Fruit fly (Drosophila melanogaster) whole organism, pupa: ENCODE measurements around the gene nullo.

Source experiments
- CG8301 ChIP-seq: fragments of 200-800 bp; sonication (Bioruptor generic); optimal IDR thresholded peaks from 2 replicates; lab custom pipeline; 2018; ENCODE audit warnings: missing biosample characterization, mild to moderate bottlenecking, missing genetic modification characterization
- fd96Ca ChIP-seq: fragments of 200-800 bp; sonication (Bioruptor generic); IDR thresholded peaks from 3 replicates; pipeline ENCODE4 v1.3.6; 2022; ENCODE audit warnings: missing biosample characterization, missing genetic modification characterization

- TF ChIP-seq fd96Ca (no peak), CG8301 (tag; lab: Kevin White, UChicago) (no peak)
Measured at dm6 chrX:7091909-7092308, 42.6 kb downstream of the nullo start.
